Worm (Caenorhabditis elegans) whole organism, mixed stage, embryonic: ENCODE data around the gene sup-9.

Experiments
- M03D4.4 ChIP-seq: sonication (generic microtip); optimal IDR thresholded peaks from 2 replicates; lab custom pipeline; 2017; ENCODE audit warnings: mild to moderate bottlenecking, missing genetic modification characterization, missing compliant biosample characterization
- blmp-1 ChIP-seq: fragments of 150-350 bp; optimal IDR thresholded peaks from 2 replicates; lab custom pipeline; 2014; ENCODE audit warnings: missing biosample characterization, missing genetic modification characterization
- elt-3 ChIP-seq: fragments of 150-350 bp; optimal IDR thresholded peaks from 2 replicates; lab custom pipeline; 2014; ENCODE audit warnings: missing biosample characterization, missing genetic modification characterization
- lin-13 ChIP-seq: fragments of 150-350 bp; optimal IDR thresholded peaks from 2 replicates; lab custom pipeline; 2014; ENCODE audit warnings: missing biosample characterization, missing genetic modification characterization
- nhr-12 ChIP-seq: fragments of 150-350 bp; optimal IDR thresholded peaks from 2 replicates; lab custom pipeline; 2014; ENCODE audit warnings: missing biosample characterization, missing genetic modification characterization
- nhr-28 ChIP-seq: fragments of 150-350 bp; optimal IDR thresholded peaks from 2 replicates; lab custom pipeline; 2014; ENCODE audit warnings: missing biosample characterization, missing genetic modification characterization
- pha-4 ChIP-seq: fragments of 150-350 bp; optimal IDR thresholded peaks from 2 replicates; lab custom pipeline; 2018; ENCODE audit warnings: missing biosample characterization, missing genetic modification reagents, missing genetic modification characterization
- snpc-4 ChIP-seq: fragments of 150-350 bp; optimal IDR thresholded peaks from 2 replicates; lab custom pipeline; 2014; ENCODE audit warnings: missing biosample characterization, missing genetic modification characterization
- sptf-1 ChIP-seq: sonication (generic microtip); optimal IDR thresholded peaks from 2 replicates; lab custom pipeline; 2017; ENCODE audit warnings: mild to moderate bottlenecking, missing genetic modification characterization, moderate library complexity, missing compliant biosample characterization
- ztf-11 ChIP-seq: fragments of 150-350 bp; optimal IDR thresholded peaks from 2 replicates; lab custom pipeline; 2014; ENCODE audit warnings: missing biosample characterization, missing genetic modification characterization

DNA sequence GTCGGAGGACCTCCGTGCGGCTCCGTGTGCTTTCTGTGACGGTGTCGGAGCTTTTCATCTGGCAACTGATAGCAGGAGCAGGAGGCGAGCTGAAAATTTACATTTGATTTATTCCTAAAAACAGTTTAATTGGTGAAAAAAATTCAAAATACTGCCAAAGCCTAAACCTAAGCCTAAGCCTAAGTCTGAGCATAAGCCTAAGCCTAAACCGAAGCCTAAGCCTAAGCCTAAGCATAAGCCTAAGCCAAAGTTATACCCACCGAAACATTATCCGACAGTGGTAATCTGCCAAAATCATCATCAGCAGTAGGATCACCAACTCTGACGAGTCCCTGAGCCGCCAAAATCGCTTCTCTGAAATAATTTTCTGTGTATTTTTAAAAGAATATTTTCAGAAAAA is 2.0 kb downstream of the sup-9 start:
- TF ChIP-seq snpc-4 (tag; lab: Kevin White, UChicago): no peak
- TF ChIP-seq blmp-1 (tag; lab: Kevin White, UChicago): no peak
- TF ChIP-seq sptf-1 (tag; lab: Kevin White, UChicago): no peak
- no peak for TF ChIP-seq elt-3 (tag; lab: Kevin White, UChicago)
- TF ChIP-seq nhr-12 (tag; lab: Kevin White, UChicago): no peak
- no peak for TF ChIP-seq M03D4.4 (tag; lab: Kevin White, UChicago)
- no peak for TF ChIP-seq pha-4
- no peak for TF ChIP-seq ztf-11
- TF ChIP-seq lin-13: no peak
- TF ChIP-seq nhr-28 (tag; lab: Kevin White, UChicago): no peak
